Worm (Caenorhabditis elegans) whole organism, L2 larva: ENCODE measurements around the gene srh-22.

Experiments used
- R02D3.7 ChIP-seq: fragments of 150-350 bp; optimal IDR thresholded peaks from 2 replicates; lab custom pipeline; 2014; ENCODE audit warnings: missing biosample characterization, missing genetic modification characterization
- ama-1 ChIP-seq: fragments of 150-350 bp; optimal IDR thresholded peaks from 2 replicates; lab custom pipeline; 2018; ENCODE audit warnings: inconsistent platforms
- egl-27 ChIP-seq: sonication (generic microtip); optimal IDR thresholded peaks from 3 replicates; lab custom pipeline; 2017; ENCODE audit warnings: missing biosample characterization, missing genetic modification reagents, missing genetic modification characterization
- fos-1 ChIP-seq: fragments of 150-350 bp; optimal IDR thresholded peaks from 2 replicates; lab custom pipeline; 2014; ENCODE audit warnings: missing biosample characterization, missing genetic modification characterization
- lin-13 ChIP-seq: fragments of 150-350 bp; optimal IDR thresholded peaks from 2 replicates; lab custom pipeline; 2014; ENCODE audit warnings: missing biosample characterization, missing genetic modification reagents, missing genetic modification characterization
- lin-39 ChIP-seq: fragments of 150-350 bp; optimal IDR thresholded peaks from 2 replicates; lab custom pipeline; 2014; ENCODE audit warnings: missing biosample characterization, missing genetic modification reagents, missing genetic modification characterization
- lsy-2 ChIP-seq, 2 experiments: fragments of 150-350 bp in 1 of 2; sonication (generic microtip) in 1 of 2; optimal IDR thresholded peaks; 2 replicates each; lab custom pipeline; 2014 to 2017; ENCODE audit warnings: missing biosample characterization in 2 of 2, missing genetic modification characterization in 2 of 2
- nhr-11 ChIP-seq: fragments of 150-350 bp; optimal IDR thresholded peaks from 2 replicates; lab custom pipeline; 2014; ENCODE audit warnings: missing biosample characterization, missing genetic modification characterization
- sem-4 ChIP-seq: fragments of 150-350 bp; optimal IDR thresholded peaks from 2 replicates; lab custom pipeline; 2014; ENCODE audit warnings: missing biosample characterization, missing genetic modification reagents, missing genetic modification characterization
- sma-9 ChIP-seq, 2 experiments: fragments of 150-350 bp in 1 of 2; sonication (generic microtip) in 1 of 2; optimal IDR thresholded peaks; 2 replicates each; lab custom pipeline; 2014 to 2016; ENCODE audit warnings: missing genetic modification characterization in 2 of 2, mild to moderate bottlenecking in 1 of 2, missing biosample characterization in 1 of 2, missing compliant biosample characterization in 1 of 2, missing genetic modification reagents in 1 of 2, moderate library complexity in 1 of 2
- unc-62 ChIP-seq: fragments of 150-350 bp; optimal IDR thresholded peaks from 2 replicates; lab custom pipeline; 2014; ENCODE audit warnings: missing biosample characterization, missing genetic modification reagents, missing genetic modification characterization
- ztf-1 ChIP-seq: fragments of 200-800 bp; sonication (Bioruptor generic); conservative IDR thresholded peaks from 2 replicates; pipeline ENCODE4 v1.3.6; 2022; ENCODE audit warnings: missing genetic modification characterization, missing compliant biosample characterization

DNA sequence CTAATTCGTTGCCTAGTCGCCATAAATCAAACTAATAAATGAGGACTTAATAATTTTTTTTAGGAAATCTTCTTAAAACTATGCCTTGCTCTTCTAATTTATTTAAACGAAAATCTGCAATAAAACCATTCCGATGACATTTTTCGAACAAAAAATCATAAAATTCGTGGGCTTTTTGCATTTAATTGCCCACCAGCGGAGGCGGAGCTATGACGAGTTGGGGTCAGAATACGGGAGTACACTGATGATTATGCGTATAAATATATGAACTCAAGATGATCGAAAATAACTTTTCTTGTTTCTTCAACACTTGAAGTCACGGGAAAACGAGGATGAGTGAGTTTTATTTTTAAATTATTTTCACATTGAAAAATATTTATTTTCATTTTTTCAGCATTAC, 12.3 kb downstream of the srh-22 start, which contains the start of gene catp-2:
- TF ChIP-seq lin-13 (GFP tag; lab: Kevin White, UChicago) (no peak), lsy-2 (tag; optimal IDR thresholded peaks at IDR 0.05; lab: Kevin White, UChicago) (no peak), egl-27 (no peak), sem-4 (tag; lab: Kevin White, UChicago) (no peak), fos-1 (tag; lab: Kevin White, UChicago) (no peak), ztf-1 (GFP tag; lab: Robert Waterston, UW) (no peak), unc-62 (GFP tag; lab: Kevin White, UChicago) (no peak), lin-39 (tag; lab: Kevin White, UChicago) (no peak), nhr-11 (tag; lab: Kevin White, UChicago) (no peak), sma-9 (GFP tag; optimal IDR thresholded peaks at IDR 0.05; lab: Kevin White, UChicago) (no peak), sma-9 (tag; optimal IDR thresholded peaks at IDR 0.05; lab: Kevin White, UChicago) (no peak), ama-1 (lab: Kevin White, UChicago) (no peak), R02D3.7 (no peak)
